Fruit fly (Drosophila melanogaster): ENCODE data around the gene CG3842.

CG3842 gene

dm6 chrX:6316858-6317474 is 20.6 kb upstream of the CG3842 start (continued):
- TF ChIP-seq CG31365 (tag; optimal IDR thresholded peaks at IDR 0.05) (no peak), Gsc (GFP tag; IDR thresholded peaks at IDR 0.05) (no peak), CG12744 (GFP tag; optimal IDR thresholded peaks at IDR 0.05) (peak; percentile 21), Sry-β (GFP tag; optimal IDR thresholded peaks at IDR 0.05) (no peak), Elba2 (GFP tag; optimal IDR thresholded peaks at IDR 0.05) (no peak), disco-r (GFP tag; optimal IDR thresholded peaks at IDR 0.05) (peak; percentile 10), Ets65A (GFP tag) (peak; percentile 43), Ravus (GFP tag; IDR thresholded peaks at IDR 0.05) (peak; percentile 3; the same call in 1 of the 2 replicates), sr (GFP tag; IDR thresholded peaks at IDR 0.05) (no peak), CG17385 (GFP tag; optimal IDR thresholded peaks at IDR 0.05) (peak; percentile 67), Dad (GFP tag; optimal IDR thresholded peaks at IDR 0.05) (no peak), Med (GFP tag) (peak; percentile 90), CG17568 (GFP tag; optimal IDR thresholded peaks at IDR 0.05) (no peak), Nf-YC (tag; optimal IDR thresholded peaks at IDR 0.05) (peak; percentile 39), twi (tag; optimal IDR thresholded peaks at IDR 0.05) (no peak), wek (GFP tag; optimal IDR thresholded peaks at IDR 0.05) (no peak), CG10209 (GFP tag; optimal IDR thresholded peaks at IDR 0.05) (peak; percentile 65), hbn (GFP tag; IDR thresholded peaks at IDR 0.05; ENCODE audit: partially characterized antibody) (no peak), hth (optimal IDR thresholded peaks at IDR 0.05) (no peak), NC2α (GFP tag; optimal IDR thresholded peaks at IDR 0.05) (no peak), CG15073 (GFP tag; optimal IDR thresholded peaks at IDR 0.05) (no peak), ERR (GFP tag; optimal IDR thresholded peaks at IDR 0.05) (no peak), bab2 (GFP tag; optimal IDR thresholded peaks at IDR 0.05) (peak; percentile 53), pan (optimal IDR thresholded peaks at IDR 0.05) (no peak), pan (GFP tag; optimal IDR thresholded peaks at IDR 0.05 in 1 of 2, IDR thresholded peaks at IDR 0.05 in 1 of 2) (peak in 1 of 2 experiments; percentile 81), hkb (optimal IDR thresholded peaks at IDR 0.05) (no peak), hkb (GFP tag; IDR thresholded peaks at IDR 0.05) (peak; percentile 84), Sox100B (GFP tag; optimal IDR thresholded peaks at IDR 0.05) (no peak), CG11696 (GFP tag; IDR thresholded peaks at IDR 0.05) (peak; percentile 72), lola (GFP tag; optimal IDR thresholded peaks at IDR 0.05) (no peak), CG2712 (tag; optimal IDR thresholded peaks at IDR 0.05) (no peak), CG8089 (GFP tag; optimal IDR thresholded peaks at IDR 0.05) (peak; percentile 8), CG12155 (GFP tag; optimal IDR thresholded peaks at IDR 0.05) (no peak), so (GFP tag; IDR thresholded peaks at IDR 0.05) (peak; percentile 55; the same call in 1 of the 3 replicates), CG4854 (GFP tag; optimal IDR thresholded peaks at IDR 0.05) (no peak), CG30020 (tag; optimal IDR thresholded peaks at IDR 0.05) (no peak), GATAe (GFP tag; conservative IDR thresholded peaks at IDR 0.05) (no peak; the same call in 1 of the 2 replicates), CoRest (tag; optimal IDR thresholded peaks at IDR 0.05) (peak; percentile 65), CG2202 (tag; optimal IDR thresholded peaks at IDR 0.05) (no peak), Hsf (GFP tag; optimal IDR thresholded peaks at IDR 0.05) (peak; percentile 60), eyg (GFP tag; optimal IDR thresholded peaks at IDR 0.05) (peak; percentile 52), Abd-B (GFP tag; optimal IDR thresholded peaks at IDR 0.05) (peak; percentile 32), E2f1 (GFP tag; IDR thresholded peaks at IDR 0.05) (peak; percentile 58), ab (GFP tag; optimal IDR thresholded peaks at IDR 0.05) (peak; percentile 10), Antp (GFP tag; optimal IDR thresholded peaks at IDR 0.05) (peak; percentile 5), CG13287 (GFP tag; IDR thresholded peaks at IDR 0.05; ENCODE audit: partially characterized antibody) (no peak), CG3163 (GFP tag; optimal IDR thresholded peaks at IDR 0.05) (peak; percentile 7), Camta (GFP tag; optimal IDR thresholded peaks at IDR 0.05) (no peak), Spps (tag; optimal IDR thresholded peaks at IDR 0.05) (no peak), CG14050 (GFP tag; IDR thresholded peaks at IDR 0.05) (peak; percentile 60), Nf-YA (GFP tag; IDR thresholded peaks at IDR 0.05) (no peak), kay (GFP tag; optimal IDR thresholded peaks at IDR 0.05) (no peak)

Data from whole organism, embryonic.